Fruit fly (Drosophila melanogaster) whole organism, embryonic: Measurements from ENCODE around the gene CG6870.

Source experiments
- ATbp ChIP-seq: fragments of 200-800 bp; sonication (Bioruptor generic); optimal IDR thresholded peaks from 2 replicates; lab custom pipeline; 2017; ENCODE audit warnings: missing biosample characterization, mild to moderate bottlenecking, missing genetic modification characterization, missing genetic modification reagents
- Adf1 ChIP-seq: fragments of 200-800 bp; sonication (Bioruptor generic); IDR thresholded peaks from 2 replicates; pipeline ENCODE4 v1.3.6; 2022; ENCODE audit warnings: missing biosample characterization, missing genetic modification characterization
- Bdp1 ChIP-seq: fragments of 200-800 bp; sonication (Bioruptor generic); optimal IDR thresholded peaks from 3 replicates; lab custom pipeline; 2016; ENCODE audit warnings: missing biosample characterization, missing genetic modification characterization
- Blimp-1 ChIP-seq: fragments of 200-800 bp; sonication (Bioruptor generic); optimal IDR thresholded peaks from 3 replicates; lab custom pipeline; 2018; ENCODE audit warnings: missing biosample characterization, missing genetic modification characterization, mild to moderate bottlenecking, moderate library complexity, missing genetic modification reagents
- CG11093 ChIP-seq: fragments of 200-800 bp; sonication (Bioruptor generic); IDR thresholded peaks from 3 replicates; pipeline ENCODE4 v1.3.6; 2022; ENCODE audit warnings: missing biosample characterization, missing genetic modification characterization
- CG11398 ChIP-seq: fragments of 200-800 bp; sonication (Bioruptor generic); optimal IDR thresholded peaks from 2 replicates; lab custom pipeline; 2016; ENCODE audit warnings: missing biosample characterization, missing genetic modification characterization
- CG12071 ChIP-seq: fragments of 200-800 bp; sonication (Bioruptor generic); optimal IDR thresholded peaks from 3 replicates; lab custom pipeline; 2018; ENCODE audit warnings: missing biosample characterization, mild to moderate bottlenecking, missing genetic modification characterization
- CG12659 ChIP-seq: fragments of 200-800 bp; sonication (Bioruptor generic); optimal IDR thresholded peaks from 3 replicates; lab custom pipeline; 2017; ENCODE audit warnings: mild to moderate bottlenecking, missing biosample characterization, missing genetic modification reagents, missing genetic modification characterization
- CG17361 ChIP-seq: fragments of 200-800 bp; sonication (Bioruptor generic); IDR thresholded peaks from 3 replicates; pipeline ENCODE4 v1.3.6; 2022; ENCODE audit warnings: missing biosample characterization, missing genetic modification characterization
- CG1792 ChIP-seq: fragments of 200-800 bp; sonication (Bioruptor generic); optimal IDR thresholded peaks from 2 replicates; lab custom pipeline; 2016; ENCODE audit warnings: missing biosample characterization, missing genetic modification characterization
- CG18476 ChIP-seq: fragments of 200-800 bp; sonication (Bioruptor generic); optimal IDR thresholded peaks from 2 replicates; lab custom pipeline; 2016; ENCODE audit warnings: missing biosample characterization, mild to moderate bottlenecking, missing genetic modification characterization
- CG18599 ChIP-seq: fragments of 200-800 bp; sonication (Bioruptor generic); optimal IDR thresholded peaks from 3 replicates; lab custom pipeline; 2017; ENCODE audit warnings: missing biosample characterization, missing genetic modification characterization, mild to moderate bottlenecking, moderate library complexity, missing genetic modification reagents
- CG2199 ChIP-seq: fragments of 200-800 bp; sonication (Bioruptor generic); IDR thresholded peaks from 3 replicates; pipeline ENCODE4 v1.3.6; 2022; ENCODE audit warnings: missing biosample characterization, missing genetic modification characterization
- CG2875 ChIP-seq: fragments of 200-800 bp; sonication (Bioruptor generic); optimal IDR thresholded peaks from 2 replicates; lab custom pipeline; 2017; ENCODE audit warnings: missing biosample characterization, mild to moderate bottlenecking, missing genetic modification characterization, missing genetic modification reagents
- CG30020 ChIP-seq: fragments of 200-800 bp; optimal IDR thresholded peaks from 2 replicates; lab custom pipeline; 2019; ENCODE audit warnings: missing biosample characterization, mild to moderate bottlenecking, missing genetic modification characterization, moderate library complexity
- CG32772 ChIP-seq: fragments of 200-800 bp; sonication (Bioruptor generic); IDR thresholded peaks from 2 replicates; pipeline ENCODE4 v1.3.6; 2022; ENCODE audit warnings: missing biosample characterization, missing genetic modification characterization
- CG3281 ChIP-seq: fragments of 200-800 bp; sonication (Bioruptor generic); optimal IDR thresholded peaks from 3 replicates; lab custom pipeline; 2017; ENCODE audit warnings: missing biosample characterization, mild to moderate bottlenecking, missing genetic modification characterization
- CG34224 ChIP-seq: fragments of 200-800 bp; sonication (Bioruptor generic); IDR thresholded peaks from 3 replicates; pipeline ENCODE4 v1.3.6; 2022; ENCODE audit warnings: missing biosample characterization, missing genetic modification characterization; ENCODE audit not compliant: partially characterized antibody
- CG3726 ChIP-seq: fragments of 200-800 bp; sonication (Bioruptor generic); IDR thresholded peaks from 3 replicates; pipeline ENCODE4, ENCODE4 v1.3.6; 2022; ENCODE audit warnings: missing biosample characterization, missing genetic modification characterization
- CG42726 ChIP-seq: fragments of 200-800 bp; sonication (Bioruptor generic); IDR thresholded peaks from 2 replicates; pipeline ENCODE4 v1.3.6; 2022; ENCODE audit warnings: missing biosample characterization, missing genetic modification characterization; ENCODE audit not compliant: partially characterized antibody
- CG4404 ChIP-seq: fragments of 200-800 bp; sonication (Bioruptor generic); IDR thresholded peaks from 2 replicates; pipeline ENCODE4 v1.3.6; 2022; ENCODE audit warnings: missing biosample characterization, missing genetic modification characterization
- CG6272 ChIP-seq: fragments of 200-800 bp; sonication (Bioruptor generic); IDR thresholded peaks from 2 replicates; pipeline ENCODE4 v1.3.6; 2022; ENCODE audit warnings: missing biosample characterization, missing genetic modification characterization
- CG7271 ChIP-seq: fragments of 200-800 bp; sonication (Bioruptor generic); optimal IDR thresholded peaks from 2 replicates; lab custom pipeline; 2018; ENCODE audit warnings: missing biosample characterization, mild to moderate bottlenecking, missing genetic modification characterization, moderate library complexity
- CG7928 ChIP-seq: fragments of 200-800 bp; sonication (Bioruptor generic); optimal IDR thresholded peaks from 2 replicates; lab custom pipeline; 2017; ENCODE audit warnings: missing biosample characterization, mild to moderate bottlenecking, missing genetic modification characterization
- CG8089 ChIP-seq: fragments of 200-800 bp; sonication (Bioruptor generic); optimal IDR thresholded peaks from 3 replicates; lab custom pipeline; 2016; ENCODE audit warnings: missing biosample characterization, missing genetic modification characterization
- CG8281 ChIP-seq: fragments of 200-800 bp; sonication (Bioruptor generic); optimal IDR thresholded peaks from 2 replicates; lab custom pipeline; 2018; ENCODE audit warnings: missing biosample characterization, mild to moderate bottlenecking, missing genetic modification characterization, moderate library complexity
- CG8944 ChIP-seq: fragments of 200-800 bp; sonication (Bioruptor generic); optimal IDR thresholded peaks from 3 replicates; lab custom pipeline; 2016; ENCODE audit warnings: missing biosample characterization, missing genetic modification characterization
- CG9727 ChIP-seq: fragments of 200-800 bp; sonication (Bioruptor generic); optimal IDR thresholded peaks from 3 replicates; lab custom pipeline; 2017; ENCODE audit warnings: missing biosample characterization, mild to moderate bottlenecking, missing genetic modification characterization
- CG9797 ChIP-seq: fragments of 200-800 bp; sonication (Bioruptor generic); optimal IDR thresholded peaks from 3 replicates; lab custom pipeline; 2018; ENCODE audit warnings: missing biosample characterization, mild to moderate bottlenecking, missing genetic modification characterization
- D19A ChIP-seq: fragments of 200-800 bp; optimal IDR thresholded peaks from 3 replicates; lab custom pipeline; 2019; ENCODE audit warnings: missing biosample characterization, mild to moderate bottlenecking, missing genetic modification characterization, moderate library complexity
- Doc3 ChIP-seq: fragments of 200-800 bp; sonication (Bioruptor generic); IDR thresholded peaks from 3 replicates; pipeline ENCODE4 v1.3.6; 2022; ENCODE audit warnings: missing biosample characterization, missing genetic modification characterization; ENCODE audit not compliant: partially characterized antibody
- Mes4 ChIP-seq: fragments of 200-800 bp; sonication (Bioruptor generic); optimal IDR thresholded peaks from 2 replicates; lab custom pipeline; 2016; ENCODE audit warnings: missing biosample characterization, missing genetic modification characterization
- NC2β ChIP-seq: fragments of 200-800 bp; sonication (Bioruptor generic); optimal IDR thresholded peaks from 2 replicates; lab custom pipeline; 2016; ENCODE audit warnings: missing biosample characterization, missing genetic modification characterization
- Oli ChIP-seq: fragments of 200-800 bp; sonication (Bioruptor generic); optimal IDR thresholded peaks from 2 replicates; lab custom pipeline; 2018; ENCODE audit warnings: missing biosample characterization, mild to moderate bottlenecking, missing genetic modification characterization, moderate library complexity
- Side ChIP-seq: fragments of 200-800 bp; sonication (Bioruptor generic); optimal IDR thresholded peaks from 2 replicates; lab custom pipeline; 2016; ENCODE audit warnings: missing biosample characterization, missing genetic modification characterization
- Spps ChIP-seq: fragments of 200-800 bp; sonication (Bioruptor generic); optimal IDR thresholded peaks from 2 replicates; lab custom pipeline; 2018; ENCODE audit warnings: missing biosample characterization, mild to moderate bottlenecking, missing genetic modification characterization
- Xbp1 ChIP-seq: fragments of 200-800 bp; sonication (Bioruptor generic); optimal IDR thresholded peaks from 3 replicates; lab custom pipeline; 2016; ENCODE audit warnings: missing biosample characterization, mild to moderate bottlenecking, missing genetic modification characterization
- abd-A ChIP-seq: fragments of 200-800 bp; sonication (Bioruptor generic); optimal IDR thresholded peaks from 3 replicates; lab custom pipeline; 2019; ENCODE audit warnings: missing biosample characterization, mild to moderate bottlenecking, missing genetic modification characterization, moderate library complexity
- br ChIP-seq: fragments of >200 bp; optimal IDR thresholded peaks from 2 replicates; lab custom pipeline; 2017
- chn ChIP-seq: fragments of 200-800 bp; sonication (Bioruptor generic); optimal IDR thresholded peaks from 2 replicates; lab custom pipeline; 2016; ENCODE audit warnings: missing biosample characterization, missing genetic modification characterization
- crp ChIP-seq, 2 experiments: fragments of 200-800 bp; sonication (Bioruptor generic); optimal IDR thresholded peaks; 2 replicates in 1 of 2; 3 replicates in 1 of 2; lab custom pipeline; 2017; ENCODE audit warnings: missing biosample characterization in 2 of 2, missing genetic modification characterization in 2 of 2, mild to moderate bottlenecking in 1 of 2, moderate library complexity in 1 of 2
- dan ChIP-seq: fragments of 200-800 bp; sonication (Bioruptor generic); IDR thresholded peaks from 2 replicates; pipeline ENCODE4 v1.3.6; 2022; ENCODE audit warnings: missing biosample characterization, missing genetic modification characterization
- gro ChIP-seq: fragments of 200-800 bp; sonication (Bioruptor generic); optimal IDR thresholded peaks from 2 replicates; lab custom pipeline; 2016; ENCODE audit warnings: missing biosample characterization, missing genetic modification characterization
- klu ChIP-seq: fragments of 200-800 bp; sonication (Bioruptor generic); IDR thresholded peaks from 2 replicates; pipeline ENCODE4 v1.3.6; 2022; ENCODE audit warnings: missing biosample characterization, missing genetic modification characterization
- run ChIP-seq: fragments of 200-800 bp; sonication (Bioruptor generic); optimal IDR thresholded peaks from 3 replicates; lab custom pipeline; 2018; ENCODE audit warnings: missing biosample characterization, mild to moderate bottlenecking, missing genetic modification characterization
- scrt ChIP-seq: fragments of 200-800 bp; sonication (Bioruptor generic); optimal IDR thresholded peaks from 2 replicates; lab custom pipeline; 2018; ENCODE audit warnings: missing biosample characterization, mild to moderate bottlenecking, missing genetic modification characterization, moderate library complexity
- sna ChIP-seq: fragments of 200-800 bp; sonication (Bioruptor generic); IDR thresholded peaks from 2 replicates; pipeline ENCODE4 v1.3.6; 2022; ENCODE audit warnings: missing biosample characterization, missing genetic modification characterization; ENCODE audit not compliant: partially characterized antibody
- tx ChIP-seq: fragments of 200-800 bp; sonication (Bioruptor generic); optimal IDR thresholded peaks from 2 replicates; lab custom pipeline; 2016; ENCODE audit warnings: missing biosample characterization, missing genetic modification characterization
- vnd ChIP-seq: fragments of 200-800 bp; sonication (Bioruptor generic); IDR thresholded peaks from 3 replicates; pipeline ENCODE4 v1.3.6; 2022; ENCODE audit warnings: missing biosample characterization, missing genetic modification characterization; ENCODE audit not compliant: partially characterized antibody

Gene CG6870

dm6 chr2L:17588173-17589082 lies 3.7 kb downstream of the CG6870 start (continued):
- TF ChIP-seq CG2875 (GFP tag; lab: Kevin White, UChicago) (no peak), abd-A (tag; lab: Kevin White, UChicago) (peak; percentile 50), run (tag; lab: Kevin White, UChicago) (no peak), dan (GFP tag; lab: Robert Waterston, UW) (no peak), br (lab: Kevin White, UChicago) (no peak), CG12071 (no peak), CG4404 (no peak), D19A (tag; lab: Kevin White, UChicago) (peak; percentile 78), CG7271 (tag; lab: Kevin White, UChicago) (no peak), Doc3 (no peak), CG42726 (GFP tag; lab: Robert Waterston, UW) (no peak), gro (GFP tag; lab: Kevin White, UChicago) (no peak), CG8281 (no peak), NC2β (no peak), CG3281 (GFP tag; lab: Kevin White, UChicago) (peak; percentile 10), CG8089 (GFP tag; lab: Kevin White, UChicago) (no peak), Side (GFP tag; lab: Kevin White, UChicago) (no peak), sna (GFP tag; lab: Robert Waterston, UW) (no peak), CG3726 (GFP tag; lab: Robert Waterston, UW) (no peak), CG34224 (no peak), Adf1 (GFP tag; lab: Robert Waterston, UW) (no peak), klu (GFP tag; lab: Robert Waterston, UW) (no peak), Spps (tag; lab: Kevin White, UChicago) (peak; percentile 13), CG30020 (tag; lab: Kevin White, UChicago) (no peak), CG12659 (GFP tag; lab: Kevin White, UChicago) (peak; percentile 50), CG7928 (GFP tag; lab: Kevin White, UChicago) (no peak), CG2199 (GFP tag; lab: Robert Waterston, UW) (peak; percentile 94; the same call in 2 of the 3 replicates), vnd (GFP tag; lab: Robert Waterston, UW) (no peak), Mes4 (GFP tag; lab: Kevin White, UChicago) (no peak), Bdp1 (no peak), CG18476 (GFP tag; lab: Kevin White, UChicago) (no peak), Oli (tag; lab: Kevin White, UChicago) (peak; percentile 81), crp (GFP tag; optimal IDR thresholded peaks at IDR 0.05; lab: Kevin White, UChicago) (no peak), scrt (GFP tag; lab: Kevin White, UChicago) (no peak), ATbp (no peak), chn (GFP tag; lab: Kevin White, UChicago) (no peak), CG32772 (no peak), CG18599 (GFP tag; lab: Kevin White, UChicago) (peak; percentile 36), CG1792 (no peak), CG9797 (GFP tag; lab: Kevin White, UChicago) (no peak), Xbp1 (peak; percentile 24), CG6272 (GFP tag; lab: Robert Waterston, UW) (0 out of 2 replicates have a peak, but pooled peaks have one; percentile 20), Blimp-1 (peak; percentile 67), CG11093 (GFP tag; lab: Robert Waterston, UW) (no peak), tx (GFP tag; lab: Kevin White, UChicago) (no peak), CG17361 (peak; percentile 89), CG11398 (no peak), CG9727 (peak; percentile 74), CG8944 (GFP tag; lab: Kevin White, UChicago) (no peak)
